Fruit fly (Drosophila melanogaster) whole organism, embryonic: ENCODE measurements around the gene CG15336.

Experiments used
- Atf6 ChIP-seq: fragments of 200-800 bp; sonication (Bioruptor generic); IDR thresholded peaks from 2 replicates; pipeline ENCODE4 v1.3.6; 2022; ENCODE audit warnings: missing biosample characterization, missing genetic modification characterization
- Blimp-1 ChIP-seq: fragments of 200-800 bp; sonication (Bioruptor generic); optimal IDR thresholded peaks from 3 replicates; lab custom pipeline; 2018; ENCODE audit warnings: missing biosample characterization, missing genetic modification characterization, mild to moderate bottlenecking, moderate library complexity, missing genetic modification reagents
- CG1024 ChIP-seq: fragments of 200-800 bp; sonication (Bioruptor generic); IDR thresholded peaks from 2 replicates; pipeline ENCODE4 v1.3.6; 2022; ENCODE audit warnings: missing biosample characterization, missing genetic modification characterization
- CG10431 ChIP-seq: fragments of 200-800 bp; sonication (Bioruptor generic); optimal IDR thresholded peaks from 3 replicates; lab custom pipeline; 2018; ENCODE audit warnings: missing biosample characterization, mild to moderate bottlenecking, missing genetic modification characterization
- CG10959 ChIP-seq: fragments of 200-800 bp; sonication (Bioruptor generic); IDR thresholded peaks from 2 replicates; pipeline ENCODE4 v1.3.6; 2022; ENCODE audit warnings: missing biosample characterization, missing genetic modification characterization
- CG12659 ChIP-seq: fragments of 200-800 bp; sonication (Bioruptor generic); optimal IDR thresholded peaks from 3 replicates; lab custom pipeline; 2017; ENCODE audit warnings: mild to moderate bottlenecking, missing biosample characterization, missing genetic modification reagents, missing genetic modification characterization
- CG12744 ChIP-seq: fragments of 200-800 bp; sonication (Bioruptor generic); optimal IDR thresholded peaks from 2 replicates; lab custom pipeline; 2016; ENCODE audit warnings: missing biosample characterization, missing genetic modification characterization
- CG12769 ChIP-seq: fragments of 200-800 bp; sonication (Bioruptor generic); optimal IDR thresholded peaks from 2 replicates; lab custom pipeline; 2019; ENCODE audit warnings: missing biosample characterization, mild to moderate bottlenecking, missing genetic modification characterization, moderate library complexity
- CG12942 ChIP-seq: fragments of 200-800 bp; sonication (Bioruptor generic); optimal IDR thresholded peaks from 3 replicates; lab custom pipeline; 2016; ENCODE audit warnings: missing biosample characterization, missing genetic modification characterization
- CG13894 ChIP-seq: fragments of 200-800 bp; sonication (Bioruptor generic); optimal IDR thresholded peaks from 3 replicates; lab custom pipeline; 2018; ENCODE audit warnings: missing biosample characterization, mild to moderate bottlenecking, missing genetic modification characterization, moderate library complexity
- CG14014 ChIP-seq: fragments of 200-800 bp; sonication (Bioruptor generic); IDR thresholded peaks from 2 replicates; pipeline ENCODE4 v1.3.6; 2022; ENCODE audit warnings: missing biosample characterization, missing genetic modification characterization
- CG1832 ChIP-seq: fragments of 200-800 bp; sonication (Bioruptor generic); optimal IDR thresholded peaks from 2 replicates; lab custom pipeline; 2017; ENCODE audit warnings: missing biosample characterization, mild to moderate bottlenecking, missing genetic modification characterization, inconsistent platforms
- CG3163 ChIP-seq: fragments of 200-800 bp; sonication (Bioruptor generic); optimal IDR thresholded peaks from 3 replicates; lab custom pipeline; 2016; ENCODE audit warnings: missing biosample characterization, missing genetic modification characterization
- CG33557 ChIP-seq: fragments of 200-800 bp; sonication (Bioruptor generic); optimal IDR thresholded peaks from 2 replicates; lab custom pipeline; 2019; ENCODE audit warnings: missing biosample characterization, mild to moderate bottlenecking, missing genetic modification characterization, moderate library complexity
- CG4328 ChIP-seq: fragments of 200-800 bp; sonication (Bioruptor generic); optimal IDR thresholded peaks from 3 replicates; lab custom pipeline; 2017; ENCODE audit warnings: missing biosample characterization, missing genetic modification reagents, missing genetic modification characterization
- CG4730 ChIP-seq: fragments of 200-800 bp; sonication (Bioruptor generic); IDR thresholded peaks from 2 replicates; pipeline ENCODE4 v1.3.6; 2022; ENCODE audit warnings: missing biosample characterization, missing genetic modification characterization
- CG6791 ChIP-seq: fragments of 200-800 bp; sonication (Bioruptor generic); IDR thresholded peaks from 3 replicates; pipeline ENCODE4 v1.3.6; 2022; ENCODE audit warnings: missing biosample characterization, missing genetic modification characterization; ENCODE audit not compliant: partially characterized antibody
- CG6854 ChIP-seq: fragments of 200-800 bp; sonication (Bioruptor generic); optimal IDR thresholded peaks from 3 replicates; lab custom pipeline; 2017; ENCODE audit warnings: missing biosample characterization, mild to moderate bottlenecking, missing genetic modification characterization
- CG8089 ChIP-seq: fragments of 200-800 bp; sonication (Bioruptor generic); optimal IDR thresholded peaks from 3 replicates; lab custom pipeline; 2016; ENCODE audit warnings: missing biosample characterization, missing genetic modification characterization
- CG8290 ChIP-seq, 3 experiments: fragments of 200-800 bp; sonication (Bioruptor generic); optimal IDR thresholded peaks; 2 replicates each; lab custom pipeline; 2016 to 2019; ENCODE audit warnings: missing biosample characterization in 3 of 3, missing genetic modification characterization in 3 of 3, mild to moderate bottlenecking in 2 of 3, moderate library complexity in 1 of 3
- CoRest ChIP-seq: fragments of 200-800 bp; sonication (Bioruptor generic); optimal IDR thresholded peaks from 3 replicates; lab custom pipeline; 2018; ENCODE audit warnings: missing biosample characterization, mild to moderate bottlenecking, missing genetic modification characterization, moderate library complexity
- D19A ChIP-seq: fragments of 200-800 bp; optimal IDR thresholded peaks from 3 replicates; lab custom pipeline; 2019; ENCODE audit warnings: missing biosample characterization, mild to moderate bottlenecking, missing genetic modification characterization, moderate library complexity
- Deaf1 ChIP-seq: fragments of 200-800 bp; optimal IDR thresholded peaks from 3 replicates; lab custom pipeline; 2019; ENCODE audit warnings: missing biosample characterization, mild to moderate bottlenecking, missing genetic modification characterization, moderate library complexity
- Hr78 ChIP-seq, 2 experiments: fragments of 200-800 bp in 1 of 2; fragments of >200 bp in 1 of 2; sonication (Bioruptor generic) in 1 of 2; optimal IDR thresholded peaks; 2 replicates each; lab custom pipeline; 2017 to 2019; ENCODE audit warnings: missing biosample characterization in 2 of 2, missing genetic modification characterization in 2 of 2, mild to moderate bottlenecking in 1 of 2, moderate library complexity in 1 of 2
- Med ChIP-seq: fragments of 200-800 bp; sonication (Bioruptor generic); peaks from one replicate; lab custom pipeline; 2016; ENCODE audit warnings: missing biosample characterization, missing genetic modification characterization, mild to moderate bottlenecking, inconsistent platforms, moderate library complexity
- NC2α ChIP-seq: fragments of 200-800 bp; sonication (Bioruptor generic); optimal IDR thresholded peaks from 2 replicates; lab custom pipeline; 2016; ENCODE audit warnings: missing biosample characterization, missing genetic modification characterization
- NK7.1 ChIP-seq: fragments of 200-800 bp; sonication (Bioruptor generic); optimal IDR thresholded peaks from 3 replicates; lab custom pipeline; 2016; ENCODE audit warnings: missing biosample characterization, missing genetic modification characterization
- Pdp1 ChIP-seq, 2 experiments: fragments of 200-800 bp; sonication (Bioruptor generic); optimal IDR thresholded peaks; 3 replicates each; lab custom pipeline; 2016; ENCODE audit warnings: missing biosample characterization in 2 of 2, missing genetic modification characterization in 2 of 2, mild to moderate bottlenecking in 1 of 2, moderate library complexity in 1 of 2
- Stat92E ChIP-seq, 3 experiments: fragments of >200 bp in 2 of 3; fragments of 200-800 bp in 1 of 3; sonication (Bioruptor generic) in 1 of 3; optimal IDR thresholded peaks; 2 replicates each; lab custom pipeline; 2017 to 2019; ENCODE audit warnings: missing biosample characterization in 3 of 3, missing genetic modification characterization in 3 of 3, mild to moderate bottlenecking in 1 of 3, moderate library complexity in 1 of 3
- Trl ChIP-seq, 3 experiments: fragments of >200 bp in 2 of 3; fragments of 200-800 bp in 1 of 3; sonication (Bioruptor generic) in 1 of 3; optimal IDR thresholded peaks; 2 replicates in 1 of 3; 3 replicates in 2 of 3; lab custom pipeline; 2016 to 2017; ENCODE audit warnings: missing biosample characterization in 1 of 3, missing genetic modification characterization in 1 of 3
- Vsx1 ChIP-seq: fragments of 200-800 bp; sonication (Bioruptor generic); optimal IDR thresholded peaks from 2 replicates; lab custom pipeline; 2017; ENCODE audit warnings: missing biosample characterization, mild to moderate bottlenecking, missing genetic modification characterization, missing genetic modification reagents
- bigmax ChIP-seq: fragments of 200-800 bp; sonication (Bioruptor generic); optimal IDR thresholded peaks from 2 replicates; lab custom pipeline; 2018; ENCODE audit warnings: missing biosample characterization, mild to moderate bottlenecking, missing genetic modification characterization
- bsh ChIP-seq, 2 experiments: fragments of 200-800 bp; sonication (Bioruptor generic); optimal IDR thresholded peaks; 2 replicates each; lab custom pipeline; 2017 to 2018; ENCODE audit warnings: mild to moderate bottlenecking in 2 of 2, missing biosample characterization in 2 of 2, missing genetic modification characterization in 2 of 2, moderate library complexity in 1 of 2
- chinmo ChIP-seq: fragments of 200-800 bp; sonication (Bioruptor generic); IDR thresholded peaks from 4 replicates; pipeline ENCODE4 v1.3.6; 2022; ENCODE audit warnings: missing biosample characterization, missing genetic modification characterization; ENCODE audit not compliant: partially characterized antibody
- crol ChIP-seq: fragments of 200-800 bp; sonication (Bioruptor generic); IDR thresholded peaks from 2 replicates; pipeline ENCODE4 v1.3.6; 2022; ENCODE audit warnings: missing biosample characterization, missing genetic modification characterization
- exex ChIP-seq: fragments of 200-800 bp; sonication (Bioruptor generic); optimal IDR thresholded peaks from 4 replicates; lab custom pipeline; 2018; ENCODE audit warnings: missing biosample characterization, mild to moderate bottlenecking, missing genetic modification characterization, moderate library complexity
- eyg ChIP-seq: fragments of 200-800 bp; sonication (Bioruptor generic); optimal IDR thresholded peaks from 3 replicates; lab custom pipeline; 2016; ENCODE audit warnings: missing biosample characterization, missing genetic modification characterization
- lmd ChIP-seq: fragments of 200-800 bp; sonication (Bioruptor generic); IDR thresholded peaks from 2 replicates; pipeline ENCODE4 v1.3.6; 2022; ENCODE audit warnings: missing biosample characterization, missing genetic modification characterization
- maf-S ChIP-seq: fragments of 200-800 bp; sonication (Bioruptor generic); optimal IDR thresholded peaks from 2 replicates; lab custom pipeline; 2016; ENCODE audit warnings: missing biosample characterization, missing genetic modification characterization
- mld ChIP-seq: fragments of 200-800 bp; sonication (Bioruptor generic); IDR thresholded peaks from 3 replicates; pipeline ENCODE4 v1.3.6; 2022; ENCODE audit warnings: missing biosample characterization, missing genetic modification characterization; ENCODE audit not compliant: partially characterized antibody
- nau ChIP-seq: fragments of 200-800 bp; sonication (Bioruptor generic); optimal IDR thresholded peaks from 3 replicates; lab custom pipeline; 2017; ENCODE audit warnings: missing biosample characterization, mild to moderate bottlenecking, missing genetic modification characterization, missing genetic modification reagents
- otp ChIP-seq: fragments of 200-800 bp; sonication (Bioruptor generic); IDR thresholded peaks from 3 replicates; pipeline ENCODE4, ENCODE4 v1.3.6; 2022; ENCODE audit warnings: missing biosample characterization, missing genetic modification characterization
- scrt ChIP-seq: fragments of 200-800 bp; sonication (Bioruptor generic); optimal IDR thresholded peaks from 2 replicates; lab custom pipeline; 2018; ENCODE audit warnings: missing biosample characterization, mild to moderate bottlenecking, missing genetic modification characterization, moderate library complexity
- sens ChIP-seq: fragments of 200-800 bp; sonication (Bioruptor generic); peaks from one replicate; lab custom pipeline; 2016; ENCODE audit warnings: missing biosample characterization, missing genetic modification characterization
- sqz ChIP-seq: fragments of 200-800 bp; sonication (Bioruptor generic); optimal IDR thresholded peaks from 3 replicates; lab custom pipeline; 2018; ENCODE audit warnings: missing biosample characterization, mild to moderate bottlenecking, missing genetic modification characterization
- wor ChIP-seq: fragments of 200-800 bp; sonication (Bioruptor generic); IDR thresholded peaks from 2 replicates; pipeline ENCODE4 v1.3.6; 2022; ENCODE audit warnings: missing biosample characterization, missing genetic modification characterization
- zfh2 ChIP-seq: fragments of 200-800 bp; sonication (Bioruptor generic); optimal IDR thresholded peaks from 2 replicates; lab custom pipeline; 2016; ENCODE audit warnings: missing biosample characterization, missing genetic modification characterization

The CG15336 gene

DNA sequence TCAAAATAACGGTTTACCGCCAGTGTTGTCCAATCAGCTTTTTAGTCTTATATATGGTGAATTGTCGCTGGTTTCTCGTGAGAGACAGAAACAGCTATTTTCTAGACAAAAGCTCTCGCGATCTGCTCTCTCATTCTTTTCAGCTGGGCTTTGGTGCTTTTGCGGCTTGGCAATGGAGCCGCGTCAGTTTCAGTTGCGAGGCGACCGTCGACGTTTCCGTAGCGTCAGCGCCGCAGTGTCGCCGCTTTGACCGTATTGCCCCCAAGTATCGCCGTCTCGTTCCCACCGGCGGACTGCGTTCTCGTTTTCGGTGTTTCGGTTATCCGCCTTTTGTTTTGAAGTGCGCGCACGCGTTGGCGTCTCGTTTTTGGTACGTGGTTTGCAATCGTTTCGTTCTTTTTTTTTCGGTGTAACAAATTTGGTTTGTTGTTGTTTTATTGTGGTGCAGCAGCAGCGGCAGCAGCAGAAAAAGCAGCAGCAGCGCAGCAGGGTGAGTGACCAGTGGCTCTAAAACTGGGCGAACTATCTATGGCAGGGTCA is 45.3 kb downstream of the CG15336 start (continued):
- TF ChIP-seq CG6854 (GFP tag; lab: Kevin White, UChicago) (peak; percentile 13), Atf6 (0 out of 2 replicates have a peak, but pooled peaks have one; percentile 23), CoRest (tag; lab: Kevin White, UChicago) (peak; percentile 7), CG10959 (no peak), CG6791 (GFP tag; lab: Robert Waterston, UW) (peak; percentile 41; the same call in 1 of the 3 replicates), CG4328 (GFP tag; lab: Kevin White, UChicago) (no peak), chinmo (peak; percentile 97), Hr78 (GFP tag; optimal IDR thresholded peaks at IDR 0.05; lab: Kevin White, UChicago) (no peak), lmd (GFP tag; lab: Robert Waterston, UW) (0 out of 2 replicates have a peak, but pooled peaks have one; percentile 6), NC2α (GFP tag; lab: Kevin White, UChicago) (no peak), CG12659 (GFP tag; lab: Kevin White, UChicago) (peak; percentile 7), CG14014 (0 out of 2 replicates have a peak, but pooled peaks have one; percentile 28), CG3163 (GFP tag; lab: Kevin White, UChicago) (peak; percentile 90), Stat92E (GFP tag; optimal IDR thresholded peaks at IDR 0.05; lab: Kevin White, UChicago) (peak in 1 of 3 experiments; percentile 4), eyg (GFP tag; lab: Kevin White, UChicago) (peak; percentile 8), Med (GFP tag; lab: Kevin White, UChicago) (peak; percentile 87), CG10431 (GFP tag; lab: Kevin White, UChicago) (no peak), Pdp1 (GFP tag; optimal IDR thresholded peaks at IDR 0.05; lab: Kevin White, UChicago) (peak in 1 of 2 experiments; percentile 19), Deaf1 (tag; lab: Kevin White, UChicago) (peak; percentile 54), CG8290 (GFP tag; optimal IDR thresholded peaks at IDR 0.05; lab: Kevin White, UChicago) (no peak), CG8290 (tag; optimal IDR thresholded peaks at IDR 0.05; lab: Kevin White, UChicago) (peak in 1 of 2 experiments; percentile 44), Blimp-1 (GFP tag; lab: Kevin White, UChicago) (peak; percentile 3)

DNA sequence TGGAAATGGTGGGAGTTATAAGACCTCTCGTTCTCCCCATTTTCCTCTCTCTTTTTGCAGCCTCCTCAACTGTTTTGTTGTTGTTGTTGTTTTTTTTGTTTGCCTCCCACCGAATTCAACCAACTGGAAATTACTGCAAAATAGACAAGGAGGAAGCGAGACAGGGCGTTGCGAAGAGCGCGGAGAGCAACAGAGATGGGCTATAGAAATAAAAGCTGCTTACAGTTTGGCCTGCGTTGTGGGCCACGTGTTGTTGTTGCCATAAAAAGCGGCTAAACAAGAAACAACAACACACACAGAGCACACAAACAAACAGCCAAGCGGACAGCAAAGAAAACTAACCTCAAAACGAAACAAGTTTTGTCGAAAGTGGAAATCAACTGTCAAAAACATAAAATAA is 46.8 kb downstream of the CG15336 start:
- TF ChIP-seq zfh2, result no peak
- no peak for TF ChIP-seq CG4730 (GFP tag; lab: Robert Waterston, UW)
- TF ChIP-seq CG8089 (GFP tag; lab: Kevin White, UChicago), result no peak
- peak; percentile 29 for TF ChIP-seq sens (GFP tag; lab: Kevin White, UChicago)
- no peak for TF ChIP-seq scrt (GFP tag; lab: Kevin White, UChicago)
- TF ChIP-seq sqz (GFP tag; lab: Kevin White, UChicago), result peak; percentile 49
- peak; percentile 63 for TF ChIP-seq CG12769 (tag; lab: Kevin White, UChicago)
- TF ChIP-seq bigmax (GFP tag; lab: Kevin White, UChicago), result peak; percentile 81
- no peak for TF ChIP-seq CG1024
- TF ChIP-seq exex (tag; lab: Kevin White, UChicago), result no peak
- TF ChIP-seq CG1832, result peak; percentile 47
- TF ChIP-seq wor (GFP tag; lab: Robert Waterston, UW), result no peak
- no peak for TF ChIP-seq maf-S (GFP tag; lab: Kevin White, UChicago)
- TF ChIP-seq Med (GFP tag; lab: Kevin White, UChicago), result peak; percentile 71
- TF ChIP-seq bsh (GFP tag; optimal IDR thresholded peaks at IDR 0.05; lab: Kevin White, UChicago), result no peak
- TF ChIP-seq crol (GFP tag; lab: Robert Waterston, UW), result peak; percentile 43; the same call in 1 of the 2 replicates
- TF ChIP-seq nau (GFP tag; lab: Kevin White, UChicago), result no peak
- peak; percentile 49 for TF ChIP-seq CG13894
- no peak for TF ChIP-seq otp (GFP tag; lab: Robert Waterston, UW)
- no peak for TF ChIP-seq CG12942
- no peak for TF ChIP-seq Atf6
- TF ChIP-seq Trl (optimal IDR thresholded peaks at IDR 0.05; lab: Kevin White, UChicago), result no peak
- no peak for TF ChIP-seq Trl (GFP tag; optimal IDR thresholded peaks at IDR 0.05; lab: Kevin White, UChicago)
- no peak for TF ChIP-seq CG33557 (GFP tag; lab: Kevin White, UChicago)
- TF ChIP-seq NK7.1 (GFP tag; lab: Kevin White, UChicago), result no peak
- TF ChIP-seq mld (GFP tag; lab: Robert Waterston, UW), result no peak
- no peak for TF ChIP-seq CG12744 (GFP tag; lab: Kevin White, UChicago)
- no peak for TF ChIP-seq Vsx1
- TF ChIP-seq D19A (tag; lab: Kevin White, UChicago), result no peak
